Worm (Caenorhabditis elegans): ENCODE results near the gene hlh-34.

hlh-34 gene

ce11 chrV:13658577-13658976 is 48.6 kb downstream of the hlh-34 start (continued):
- TF ChIP-seq ZK337.2 (GFP tag; IDR thresholded peaks at IDR 0.05), result no peak
- peak; percentile 63 for TF ChIP-seq cey-2 (tag; optimal IDR thresholded peaks at IDR 0.05; ENCODE audit: borderline replicate concordance, insufficient read depth)
- TF ChIP-seq set-16 (GFP tag; IDR thresholded peaks at IDR 0.05), result peak; percentile 47; the same call in 1 of the 2 replicates
- TF ChIP-seq rbr-2 (tag; optimal IDR thresholded peaks at IDR 0.05), result peak; percentile 38
- peak in 1 of 2 experiments; percentile 41; a peak in 1 of 4 replicates for TF ChIP-seq madf-5 (GFP tag; IDR thresholded peaks at IDR 0.05)
- no peak for TF ChIP-seq Y48G9A.11 (GFP tag; IDR thresholded peaks at IDR 0.05)
- TF ChIP-seq ceh-20 (GFP tag; IDR thresholded peaks at IDR 0.05), result peak; percentile 92
- peak; percentile 99 for TF ChIP-seq tra-1 (GFP tag; IDR thresholded peaks at IDR 0.05)
- no peak for TF ChIP-seq zip-2 (tag; optimal IDR thresholded peaks at IDR 0.05)
- no peak for TF ChIP-seq F49E8.2 (tag; optimal IDR thresholded peaks at IDR 0.05; ENCODE audit: borderline replicate concordance)
- peak; percentile 32 for TF ChIP-seq F37D6.2 (tag; optimal IDR thresholded peaks at IDR 0.05)
- TF ChIP-seq Y105C5A.15 (GFP tag; IDR thresholded peaks at IDR 0.05), result no peak
- no peak; the same call in 1 of the 2 replicates for TF ChIP-seq mxl-2 (GFP tag; conservative IDR thresholded peaks at IDR 0.05)
- TF ChIP-seq dmd-6 (GFP tag; IDR thresholded peaks at IDR 0.05), result peak; percentile 99
- TF ChIP-seq daf-16 (GFP tag; optimal IDR thresholded peaks at IDR 0.05), result no peak
- peak; percentile 73 for TF ChIP-seq daf-16 (tag; optimal IDR thresholded peaks at IDR 0.05)
- no peak for TF ChIP-seq snpc-1.2 (GFP tag; IDR thresholded peaks at IDR 0.05)
- TF ChIP-seq lin-15B (tag; optimal IDR thresholded peaks at IDR 0.05), result no peak
- TF ChIP-seq mep-1 (tag; optimal IDR thresholded peaks at IDR 0.05), result peak; percentile 89
- TF ChIP-seq ceh-44 (GFP tag; IDR thresholded peaks at IDR 0.05), result no peak
- TF ChIP-seq skn-1 (tag; optimal IDR thresholded peaks at IDR 0.05), result no peak
- no peak for TF ChIP-seq ces-1 (GFP tag; optimal IDR thresholded peaks at IDR 0.05)
- no peak for TF ChIP-seq Y5F2A.4 (GFP tag; optimal IDR thresholded peaks at IDR 0.05)
- TF ChIP-seq vab-7 (GFP tag; IDR thresholded peaks at IDR 0.05), result peak; percentile 63; the same call in 1 of the 2 replicates
- peak; percentile 84 for TF ChIP-seq D1046.2 (GFP tag; IDR thresholded peaks at IDR 0.05)
- TF ChIP-seq tag-97 (GFP tag; IDR thresholded peaks at IDR 0.05), result no peak
- TF ChIP-seq fkh-10 (GFP tag; optimal IDR thresholded peaks at IDR 0.05), result no peak
- peak; percentile 95 for TF ChIP-seq dve-1 (tag; optimal IDR thresholded peaks at IDR 0.05; ENCODE audit: insufficient read depth)
- TF ChIP-seq madf-9 (GFP tag; conservative IDR thresholded peaks at IDR 0.05), result peak; percentile 64
- TF ChIP-seq zfp-2 (tag; optimal IDR thresholded peaks at IDR 0.05), result no peak
- TF ChIP-seq lsy-2 (tag; optimal IDR thresholded peaks at IDR 0.05), result peak; percentile 64 to 84
- TF ChIP-seq F44E2.7 (GFP tag; IDR thresholded peaks at IDR 0.05), result no peak
- TF ChIP-seq lim-7 (GFP tag; IDR thresholded peaks at IDR 0.05), result no peak
- peak; percentile 71 for TF ChIP-seq jun-1 (tag; optimal IDR thresholded peaks at IDR 0.05)
- TF ChIP-seq nhr-6 (tag; optimal IDR thresholded peaks at IDR 0.05), result peak; percentile 75
- TF ChIP-seq nhr-10 (tag; optimal IDR thresholded peaks at IDR 0.05), result peak; percentile 52
- peak; percentile 37; the same call in 1 of the 2 replicates for TF ChIP-seq lin-29 (GFP tag; IDR thresholded peaks at IDR 0.05)
- peak; percentile 93 for TF ChIP-seq lin-1 (GFP tag; IDR thresholded peaks at IDR 0.05)
- peak; percentile 63 for TF ChIP-seq dpl-1 (GFP tag; optimal IDR thresholded peaks at IDR 0.05)
- no peak for TF ChIP-seq lin-13 (GFP tag; optimal IDR thresholded peaks at IDR 0.05)
- no peak for TF ChIP-seq aly-2 (tag; optimal IDR thresholded peaks at IDR 0.05)
- peak; percentile 51 for TF ChIP-seq T20F7.1 (GFP tag; optimal IDR thresholded peaks at IDR 0.05)
- TF ChIP-seq T26A8.4 (GFP tag; IDR thresholded peaks at IDR 0.05), result peak; percentile 68
- TF ChIP-seq arid-1 (GFP tag; conservative IDR thresholded peaks at IDR 0.05), result no peak
- TF ChIP-seq daf-19 (GFP tag; conservative IDR thresholded peaks at IDR 0.05), result no peak
- TF ChIP-seq nhr-11 (tag; optimal IDR thresholded peaks at IDR 0.05), result peak; percentile 80
- no peak for TF ChIP-seq R02D3.7 (tag; optimal IDR thresholded peaks at IDR 0.05)
- peak; percentile 95 for TF ChIP-seq nhr-28 (tag; optimal IDR thresholded peaks at IDR 0.05)
- TF ChIP-seq saeg-2 (GFP tag; IDR thresholded peaks at IDR 0.05), result peak; percentile 93
- TF ChIP-seq zag-1 (tag; optimal IDR thresholded peaks at IDR 0.05), result no peak
- TF ChIP-seq mdl-1 (tag; optimal IDR thresholded peaks at IDR 0.05), result peak; percentile 90 to 98
- no peak for TF ChIP-seq ceh-62 (tag; optimal IDR thresholded peaks at IDR 0.05)
